Fruit fly (Drosophila melanogaster) whole organism, embryonic: ENCODE data around the gene stumps.

ENCODE experiments used
- Ada2b ChIP-seq: fragments of 200-800 bp; sonication (Bioruptor generic); IDR thresholded peaks from 2 replicates; pipeline ENCODE4 v1.3.6; 2022; ENCODE audit warnings: missing biosample characterization, missing genetic modification characterization
- Blimp-1 ChIP-seq: fragments of 200-800 bp; sonication (Bioruptor generic); optimal IDR thresholded peaks from 3 replicates; lab custom pipeline; 2018; ENCODE audit warnings: missing biosample characterization, missing genetic modification characterization, mild to moderate bottlenecking, moderate library complexity, missing genetic modification reagents
- CG10321 ChIP-seq: fragments of 200-800 bp; sonication (Bioruptor generic); IDR thresholded peaks from 2 replicates; pipeline ENCODE4 v1.3.6; 2022; ENCODE audit warnings: missing biosample characterization, missing genetic modification characterization
- CG13287 ChIP-seq: fragments of 200-800 bp; sonication (Bioruptor generic); IDR thresholded peaks from 2 replicates; pipeline ENCODE4 v1.3.6; 2022; ENCODE audit warnings: missing biosample characterization, missing genetic modification characterization; ENCODE audit not compliant: partially characterized antibody
- CG14710 ChIP-seq: fragments of 200-800 bp; sonication (Bioruptor generic); optimal IDR thresholded peaks from 3 replicates; lab custom pipeline; 2019; ENCODE audit warnings: missing biosample characterization, mild to moderate bottlenecking, missing genetic modification characterization, moderate library complexity
- CG15696 ChIP-seq: fragments of 200-800 bp; sonication (Bioruptor generic); optimal IDR thresholded peaks from 2 replicates; lab custom pipeline; 2019; ENCODE audit warnings: missing biosample characterization, mild to moderate bottlenecking, missing genetic modification characterization, moderate library complexity
- CG17361 ChIP-seq: fragments of 200-800 bp; sonication (Bioruptor generic); IDR thresholded peaks from 3 replicates; pipeline ENCODE4 v1.3.6; 2022; ENCODE audit warnings: missing biosample characterization, missing genetic modification characterization
- CG30403 ChIP-seq: fragments of 200-800 bp; sonication (Bioruptor generic); optimal IDR thresholded peaks from 3 replicates; lab custom pipeline; 2016; ENCODE audit warnings: missing biosample characterization, missing genetic modification characterization
- CG31388 ChIP-seq: fragments of 200-800 bp; sonication (Bioruptor generic); optimal IDR thresholded peaks from 2 replicates; lab custom pipeline; 2016; ENCODE audit warnings: missing biosample characterization, missing genetic modification characterization
- CG33213 ChIP-seq: fragments of 200-800 bp; sonication (Bioruptor generic); optimal IDR thresholded peaks from 3 replicates; lab custom pipeline; 2016; ENCODE audit warnings: missing biosample characterization, missing genetic modification characterization
- CG4282 ChIP-seq: fragments of 200-800 bp; sonication (Bioruptor generic); optimal IDR thresholded peaks from 2 replicates; lab custom pipeline; 2016; ENCODE audit warnings: missing biosample characterization, missing genetic modification characterization
- CG4360 ChIP-seq: fragments of 200-800 bp; sonication (Bioruptor generic); IDR thresholded peaks from 2 replicates; pipeline ENCODE4 v1.3.6; 2022; ENCODE audit warnings: missing biosample characterization, missing genetic modification characterization
- CG5953 ChIP-seq: fragments of 200-800 bp; sonication (Bioruptor generic); IDR thresholded peaks from 2 replicates; pipeline ENCODE4 v1.3.6; 2022; ENCODE audit warnings: missing biosample characterization, missing genetic modification characterization
- CG6654 ChIP-seq: fragments of 200-800 bp; sonication (Bioruptor generic); optimal IDR thresholded peaks from 2 replicates; lab custom pipeline; 2017; ENCODE audit warnings: missing biosample characterization, mild to moderate bottlenecking, missing genetic modification characterization
- CG7357 ChIP-seq: fragments of 200-800 bp; sonication (Bioruptor generic); IDR thresholded peaks from 3 replicates; pipeline ENCODE4 v1.3.6; 2022; ENCODE audit warnings: missing biosample characterization, missing genetic modification characterization
- CG7556 ChIP-seq: fragments of 200-800 bp; sonication (Bioruptor generic); optimal IDR thresholded peaks from 2 replicates; lab custom pipeline; 2017; ENCODE audit warnings: missing biosample characterization, mild to moderate bottlenecking, missing genetic modification characterization
- CG7928 ChIP-seq: fragments of 200-800 bp; sonication (Bioruptor generic); optimal IDR thresholded peaks from 2 replicates; lab custom pipeline; 2017; ENCODE audit warnings: missing biosample characterization, mild to moderate bottlenecking, missing genetic modification characterization
- CG7963 ChIP-seq: fragments of 200-800 bp; sonication (Bioruptor generic); IDR thresholded peaks from 3 replicates; pipeline ENCODE4 v1.3.6; 2022; ENCODE audit warnings: missing biosample characterization, missing genetic modification characterization; ENCODE audit not compliant: partially characterized antibody
- CG8388 ChIP-seq: fragments of 200-800 bp; sonication (Bioruptor generic); optimal IDR thresholded peaks from 2 replicates; lab custom pipeline; 2019; ENCODE audit warnings: missing biosample characterization, mild to moderate bottlenecking, missing genetic modification characterization, moderate library complexity
- CG8478 ChIP-seq: fragments of >200 bp; optimal IDR thresholded peaks from 2 replicates; lab custom pipeline; 2018
- CrebB ChIP-seq: fragments of 200-800 bp; sonication (Bioruptor generic); optimal IDR thresholded peaks from 3 replicates; lab custom pipeline; 2018; ENCODE audit warnings: missing biosample characterization, mild to moderate bottlenecking, missing genetic modification characterization
- Dek ChIP-seq: fragments of 200-800 bp; sonication (Bioruptor generic); optimal IDR thresholded peaks from 3 replicates; lab custom pipeline; 2019; ENCODE audit warnings: missing biosample characterization, mild to moderate bottlenecking, missing genetic modification characterization, moderate library complexity
- Ets65A ChIP-seq: fragments of 200-800 bp; sonication (Bioruptor generic); peaks from one replicate; lab custom pipeline; 2016; ENCODE audit warnings: missing biosample characterization, missing genetic modification characterization
- HHEX ChIP-seq: fragments of 200-800 bp; sonication (Bioruptor generic); optimal IDR thresholded peaks from 3 replicates; lab custom pipeline; 2017; ENCODE audit warnings: missing biosample characterization, mild to moderate bottlenecking, missing genetic modification characterization, missing genetic modification reagents
- Usf ChIP-seq: fragments of 200-800 bp; sonication (Bioruptor generic); optimal IDR thresholded peaks from 2 replicates; lab custom pipeline; 2017; ENCODE audit warnings: missing genotype, missing biosample characterization, missing genetic modification characterization
- YL-1 ChIP-seq: fragments of 200-800 bp; sonication (Bioruptor generic); optimal IDR thresholded peaks from 3 replicates; lab custom pipeline; 2017; ENCODE audit warnings: missing biosample characterization, mild to moderate bottlenecking, missing genetic modification characterization
- cg ChIP-seq: fragments of 200-800 bp; sonication (Bioruptor generic); optimal IDR thresholded peaks from 3 replicates; lab custom pipeline; 2019; ENCODE audit warnings: missing biosample characterization, mild to moderate bottlenecking, missing genetic modification characterization, moderate library complexity
- cwo ChIP-seq: fragments of 200-800 bp; sonication (Bioruptor generic); optimal IDR thresholded peaks from 3 replicates; lab custom pipeline; 2017; ENCODE audit warnings: missing biosample characterization, missing genetic modification characterization, mild to moderate bottlenecking, moderate library complexity, missing genetic modification reagents
- da ChIP-seq: fragments of 200-800 bp; sonication (Bioruptor generic); optimal IDR thresholded peaks from 2 replicates; lab custom pipeline; 2016; ENCODE audit warnings: missing biosample characterization, missing genetic modification characterization
- ems ChIP-seq: fragments of 200-800 bp; sonication (Bioruptor generic); optimal IDR thresholded peaks from 3 replicates; lab custom pipeline; 2016; ENCODE audit warnings: missing biosample characterization, missing genetic modification characterization
- esg ChIP-seq: fragments of 200-800 bp; sonication (Bioruptor generic); conservative IDR thresholded peaks from 2 replicates; pipeline ENCODE4 v1.3.6; 2022; ENCODE audit warnings: missing biosample characterization, missing genetic modification characterization
- ewg ChIP-seq: fragments of 200-800 bp; sonication (Bioruptor generic); optimal IDR thresholded peaks from 3 replicates; lab custom pipeline; 2017; ENCODE audit warnings: mild to moderate bottlenecking, missing biosample characterization, missing genetic modification reagents, missing genetic modification characterization
- eyg ChIP-seq: fragments of 200-800 bp; sonication (Bioruptor generic); optimal IDR thresholded peaks from 3 replicates; lab custom pipeline; 2016; ENCODE audit warnings: missing biosample characterization, missing genetic modification characterization
- gce ChIP-seq: fragments of 200-800 bp; sonication (Bioruptor generic); IDR thresholded peaks from 3 replicates; pipeline ENCODE4 v1.3.6; 2022; ENCODE audit warnings: missing biosample characterization, missing genetic modification characterization
- gem ChIP-seq: fragments of 200-800 bp; sonication (Bioruptor generic); optimal IDR thresholded peaks from 2 replicates; lab custom pipeline; 2019; ENCODE audit warnings: missing biosample characterization, mild to moderate bottlenecking, missing genetic modification characterization, moderate library complexity
- hbn ChIP-seq: fragments of 200-800 bp; sonication (Bioruptor generic); IDR thresholded peaks from 2 replicates; pipeline ENCODE4 v1.3.6; 2022; ENCODE audit warnings: missing biosample characterization, missing genetic modification characterization; ENCODE audit not compliant: partially characterized antibody
- ind ChIP-seq: fragments of 200-800 bp; sonication (Bioruptor generic); optimal IDR thresholded peaks from 3 replicates; lab custom pipeline; 2016; ENCODE audit warnings: missing biosample characterization, missing genetic modification characterization
- kni ChIP-seq: fragments of 200-800 bp; sonication (Bioruptor generic); optimal IDR thresholded peaks from 3 replicates; lab custom pipeline; 2017; ENCODE audit warnings: mild to moderate bottlenecking, missing biosample characterization, missing genetic modification reagents, missing genetic modification characterization
- knrl ChIP-seq: fragments of 200-800 bp; sonication (Bioruptor generic); IDR thresholded peaks from 3 replicates; pipeline ENCODE4 v1.3.6; 2022; ENCODE audit warnings: missing biosample characterization, missing genetic modification characterization; ENCODE audit not compliant: partially characterized antibody
- lmd ChIP-seq: fragments of 200-800 bp; sonication (Bioruptor generic); IDR thresholded peaks from 2 replicates; pipeline ENCODE4 v1.3.6; 2022; ENCODE audit warnings: missing biosample characterization, missing genetic modification characterization
- onecut ChIP-seq: fragments of 200-800 bp; sonication (Bioruptor generic); IDR thresholded peaks from 2 replicates; pipeline ENCODE4 v1.3.6; 2022; ENCODE audit warnings: missing biosample characterization, missing genetic modification characterization
- schlank ChIP-seq: fragments of 200-800 bp; sonication (Bioruptor generic); optimal IDR thresholded peaks from 2 replicates; lab custom pipeline; 2018; ENCODE audit warnings: missing biosample characterization, mild to moderate bottlenecking, missing genetic modification characterization
- sd ChIP-seq: fragments of 200-800 bp; sonication (Bioruptor generic); optimal IDR thresholded peaks from 3 replicates; lab custom pipeline; 2018; ENCODE audit warnings: missing biosample characterization, mild to moderate bottlenecking, missing genetic modification characterization, moderate library complexity
- stc ChIP-seq: fragments of 200-800 bp; sonication (Bioruptor generic); IDR thresholded peaks from 2 replicates; pipeline ENCODE4 v1.3.6; 2022; ENCODE audit warnings: missing biosample characterization, missing genetic modification characterization
- tin ChIP-seq: fragments of 200-800 bp; sonication (Bioruptor generic); optimal IDR thresholded peaks from 3 replicates; lab custom pipeline; 2016; ENCODE audit warnings: missing biosample characterization, missing genetic modification characterization
- tup ChIP-seq: fragments of 200-800 bp; sonication (Bioruptor generic); optimal IDR thresholded peaks from 2 replicates; lab custom pipeline; 2016; ENCODE audit warnings: missing biosample characterization, mild to moderate bottlenecking, missing genetic modification characterization, moderate library complexity
- usp ChIP-seq: fragments of >200 bp; optimal IDR thresholded peaks from 2 replicates; lab custom pipeline; 2017; ENCODE audit warnings: missing biosample characterization, missing genetic modification characterization
- yki ChIP-seq: fragments of >200 bp; optimal IDR thresholded peaks from 3 replicates; lab custom pipeline; 2018
- z ChIP-seq: fragments of 200-800 bp; sonication (Bioruptor generic); IDR thresholded peaks from 3 replicates; pipeline ENCODE4 v1.3.6; 2022; ENCODE audit warnings: missing biosample characterization, missing genetic modification characterization

stumps gene

dm6 chr3R:14654976-14655896, 78.2 kb downstream of the stumps start (continued):
- TF ChIP-seq lmd (GFP tag; lab: Robert Waterston, UW), result peak; percentile 91
- TF ChIP-seq z (GFP tag; lab: Robert Waterston, UW), result peak; percentile 55; the same call in 1 of the 3 replicates
- TF ChIP-seq CG14710 (tag; lab: Kevin White, UChicago), result peak; percentile 92
- TF ChIP-seq stc, result peak; percentile 89
- TF ChIP-seq schlank, result peak; percentile 95
- peak; percentile 91 for TF ChIP-seq ind (GFP tag; lab: Kevin White, UChicago)
- peak; percentile 91 for TF ChIP-seq ems (GFP tag; lab: Kevin White, UChicago)
- TF ChIP-seq CG30403 (GFP tag; lab: Kevin White, UChicago), result peak; percentile 93
- peak; percentile 88 for TF ChIP-seq Blimp-1 (GFP tag; lab: Kevin White, UChicago)
- peak; percentile 91 for TF ChIP-seq Dek (tag; lab: Kevin White, UChicago)
- peak; percentile 86 for TF ChIP-seq Usf (GFP tag; lab: Kevin White, UChicago)
- TF ChIP-seq cwo (GFP tag; lab: Kevin White, UChicago), result peak; percentile 92
- TF ChIP-seq CG7357 (GFP tag; lab: Robert Waterston, UW), result peak; percentile 62; the same call in 2 of the 3 replicates
- no peak for TF ChIP-seq yki (lab: Kevin White, UChicago)
- peak; percentile 93 for TF ChIP-seq onecut (GFP tag; lab: Robert Waterston, UW)
- peak; percentile 82 for TF ChIP-seq sd (tag; lab: Kevin White, UChicago)
- TF ChIP-seq eyg (GFP tag; lab: Kevin White, UChicago), result peak; percentile 86
- peak; percentile 90 for TF ChIP-seq CrebB (tag; lab: Kevin White, UChicago)
- peak; percentile 70 for TF ChIP-seq CG6654
- TF ChIP-seq gce (GFP tag; lab: Robert Waterston, UW), result peak; percentile 86
- peak; percentile 88 for TF ChIP-seq CG33213 (GFP tag; lab: Kevin White, UChicago)
- peak; percentile 89 for TF ChIP-seq tup (GFP tag; lab: Kevin White, UChicago)
- peak; percentile 80 for TF ChIP-seq ewg (GFP tag; lab: Kevin White, UChicago)
- TF ChIP-seq knrl (GFP tag; lab: Robert Waterston, UW), result peak; percentile 59
- peak; percentile 96 for TF ChIP-seq gem (tag; lab: Kevin White, UChicago)
- TF ChIP-seq CG17361 (GFP tag; lab: Robert Waterston, UW), result peak; percentile 89
- TF ChIP-seq CG31388, result peak; percentile 53
- TF ChIP-seq Ada2b (GFP tag; lab: Robert Waterston, UW), result peak; percentile 92
- TF ChIP-seq CG10321 (GFP tag; lab: Robert Waterston, UW), result peak; percentile 70
- TF ChIP-seq usp (GFP tag; lab: Kevin White, UChicago), result no peak
- TF ChIP-seq CG5953 (GFP tag; lab: Robert Waterston, UW), result peak; percentile 88
- peak; percentile 78 for TF ChIP-seq CG7928 (GFP tag; lab: Kevin White, UChicago)
- TF ChIP-seq CG13287 (GFP tag; lab: Robert Waterston, UW), result peak; percentile 65
- TF ChIP-seq YL-1 (GFP tag; lab: Kevin White, UChicago), result peak; percentile 98
- TF ChIP-seq Ets65A, result peak; percentile 97
- TF ChIP-seq CG8388 (GFP tag; lab: Kevin White, UChicago), result peak; percentile 91
- TF ChIP-seq CG7556 (GFP tag; lab: Kevin White, UChicago), result peak; percentile 93
- TF ChIP-seq hbn (GFP tag; lab: Robert Waterston, UW), result peak; percentile 30; the same call in 1 of the 2 replicates
- TF ChIP-seq HHEX (GFP tag; lab: Kevin White, UChicago), result peak; percentile 94
- TF ChIP-seq CG7963 (GFP tag; lab: Robert Waterston, UW), result peak; percentile 57; the same call in 2 of the 3 replicates
- peak; percentile 88 for TF ChIP-seq CG4360
- peak; percentile 93 for TF ChIP-seq CG15696
- TF ChIP-seq da (GFP tag; lab: Kevin White, UChicago), result peak; percentile 88
- peak; percentile 90 for TF ChIP-seq esg (GFP tag; lab: Robert Waterston, UW)
- no peak for TF ChIP-seq CG8478
- TF ChIP-seq CG4282 (GFP tag; lab: Kevin White, UChicago), result peak; percentile 84
- TF ChIP-seq tin, result peak; percentile 91
- peak; percentile 92 for TF ChIP-seq cg
- peak; percentile 91 for TF ChIP-seq kni (GFP tag; lab: Kevin White, UChicago)
